1 fruit fly cellular context compared by ENCODE assay signal in the genomic region with DNA sequence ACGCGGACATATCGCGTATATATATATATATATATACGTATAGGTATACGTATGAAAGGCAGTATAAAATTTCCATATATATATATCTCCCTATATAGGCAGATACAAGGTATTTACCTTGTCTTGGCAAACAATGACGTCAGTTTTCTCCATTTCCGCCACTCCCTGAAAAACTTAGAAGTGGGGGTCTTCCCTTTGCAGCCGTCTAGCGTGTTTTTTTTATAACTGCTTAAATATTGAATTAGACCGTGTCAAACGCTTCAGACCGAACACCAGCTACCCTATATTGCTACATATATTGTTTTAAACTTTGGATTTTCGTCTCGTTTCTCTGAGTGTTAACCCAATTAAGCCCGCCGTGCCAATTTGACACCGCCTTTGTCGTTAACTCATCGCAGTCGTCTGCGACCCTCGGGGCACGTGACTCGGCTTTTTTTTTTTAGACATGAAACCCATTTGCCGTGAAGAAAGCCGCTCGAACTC.
TF ChIP-seq lines count a peak whose summit lies in the region.

No protein-coding gene starts in this region.

TF ChIP-seq in whole organism, embryonic, 481 proteins besides CTCF, POLR2A, EP300 and RAD21 (continued from another document):
- TF ChIP-seq gsb (GFP tag; IDR thresholded peaks at IDR 0.05; lab: Robert Waterston, UW) (no peak), chinmo (GFP tag; IDR thresholded peaks at IDR 0.05; lab: Robert Waterston, UW; ENCODE audit: partially characterized antibody) (no peak), chn (GFP tag; optimal IDR thresholded peaks at IDR 0.05; lab: Kevin White, UChicago) (no peak), CG6813 (GFP tag; optimal IDR thresholded peaks at IDR 0.05; lab: Kevin White, UChicago) (peak; percentile 10), pb (GFP tag; optimal IDR thresholded peaks at IDR 0.05; lab: Kevin White, UChicago) (no peak), CG32532 (GFP tag; IDR thresholded peaks at IDR 0.05; lab: Robert Waterston, UW) (peak; percentile 72), gsb-n (tag; optimal IDR thresholded peaks at IDR 0.05; lab: Kevin White, UChicago) (no peak), dati (GFP tag; IDR thresholded peaks at IDR 0.05; lab: Robert Waterston, UW) (no peak), pita (GFP tag; optimal IDR thresholded peaks at IDR 0.05; lab: Kevin White, UChicago) (no peak), az2 (GFP tag; optimal IDR thresholded peaks at IDR 0.05; lab: Kevin White, UChicago) (no peak), Hr51 (GFP tag; optimal IDR thresholded peaks at IDR 0.05; lab: Kevin White, UChicago) (peak in 1 of 2 experiments; percentile 3), CG7839 (tag; optimal IDR thresholded peaks at IDR 0.05; lab: Kevin White, UChicago) (peak; percentile 21), CG10654 (GFP tag; optimal IDR thresholded peaks at IDR 0.05; lab: Kevin White, UChicago) (no peak), ssp (GFP tag; IDR thresholded peaks at IDR 0.05; lab: Robert Waterston, UW) (no peak), CG18262 (tag; optimal IDR thresholded peaks at IDR 0.05; lab: Kevin White, UChicago) (no peak), Bteb2 (GFP tag; optimal IDR thresholded peaks at IDR 0.05; lab: Kevin White, UChicago) (no peak)
